Worm (Caenorhabditis elegans) whole organism, L4 larva: Measurements from ENCODE around the gene srh-20.

Experiments used
- D1046.2 ChIP-seq: fragments of 200-800 bp; sonication (Bioruptor generic); IDR thresholded peaks from 2 replicates; pipeline ENCODE4 v1.3.6; 2022; ENCODE audit warnings: missing genetic modification characterization, missing compliant biosample characterization
- F37D6.2 ChIP-seq: sonication (generic microtip); optimal IDR thresholded peaks from 2 replicates; lab custom pipeline; 2016; ENCODE audit warnings: mild to moderate bottlenecking, missing genetic modification characterization, missing compliant biosample characterization
- F49E8.2 ChIP-seq: sonication (generic microtip); optimal IDR thresholded peaks from 2 replicates; lab custom pipeline; 2016; ENCODE audit warnings: missing compliant biosample characterization, mild to moderate bottlenecking, missing genetic modification characterization, borderline replicate concordance
- T26A8.4 ChIP-seq: fragments of 200-800 bp; sonication (Bioruptor generic); IDR thresholded peaks from 2 replicates; pipeline ENCODE4 v1.3.6; 2022; ENCODE audit warnings: missing genetic modification characterization, missing compliant biosample characterization
- Y48G9A.11 ChIP-seq: fragments of 200-800 bp; sonication (Bioruptor generic); IDR thresholded peaks from 2 replicates; pipeline ENCODE4 v1.3.6; 2022; ENCODE audit warnings: missing genetic modification reagents, missing genetic modification characterization, missing compliant biosample characterization
- aha-1 ChIP-seq: fragments of 150-350 bp; peaks from one replicate; lab custom pipeline; 2014; ENCODE audit warnings: missing biosample characterization, missing genetic modification characterization
- ceh-20 ChIP-seq: fragments of 200-800 bp; sonication (Bioruptor generic); IDR thresholded peaks from 2 replicates; pipeline ENCODE4 v1.3.6; 2022; ENCODE audit warnings: missing genetic modification reagents, missing genetic modification characterization, missing compliant biosample characterization
- ceh-32 ChIP-seq: sonication (generic microtip); optimal IDR thresholded peaks from 2 replicates; lab custom pipeline; 2016; ENCODE audit warnings: mild to moderate bottlenecking, missing genetic modification characterization, missing compliant biosample characterization; ENCODE audit not compliant: poor library complexity
- ceh-62 ChIP-seq: sonication (generic microtip); optimal IDR thresholded peaks from 2 replicates; lab custom pipeline; 2017; ENCODE audit warnings: missing biosample characterization, missing genetic modification characterization
- ceh-82 ChIP-seq: sonication (generic microtip); optimal IDR thresholded peaks from 2 replicates; lab custom pipeline; 2017; ENCODE audit warnings: missing biosample characterization, missing genetic modification characterization
- daf-16 ChIP-seq, 3 experiments: sonication (generic microtip); optimal IDR thresholded peaks; 2 replicates each; lab custom pipeline; 2016 to 2017; ENCODE audit warnings: missing genetic modification characterization in 3 of 3, missing genetic modification reagents in 3 of 3, mild to moderate bottlenecking in 2 of 3, missing compliant biosample characterization in 2 of 3, missing biosample characterization in 1 of 3, moderate library complexity in 1 of 3
- daf-19 ChIP-seq: fragments of 200-800 bp; sonication (Bioruptor generic); conservative IDR thresholded peaks from 2 replicates; pipeline ENCODE4 v1.3.6; 2022; ENCODE audit warnings: missing genetic modification characterization, missing compliant biosample characterization
- dmd-6 ChIP-seq: fragments of 200-800 bp; sonication (Bioruptor generic); IDR thresholded peaks from 2 replicates; pipeline ENCODE4 v1.3.6; 2022; ENCODE audit warnings: missing genetic modification reagents, missing genetic modification characterization, missing compliant biosample characterization
- dmd-8 ChIP-seq: fragments of 200-800 bp; sonication (Bioruptor generic); IDR thresholded peaks from 2 replicates; pipeline ENCODE4 v1.3.6; 2022; ENCODE audit warnings: missing genetic modification characterization, missing compliant biosample characterization
- dve-1 ChIP-seq: sonication (generic microtip); optimal IDR thresholded peaks from 2 replicates; lab custom pipeline; 2017; ENCODE audit warnings: antibody characterized with exemption, mild to moderate bottlenecking, missing genetic modification characterization, missing compliant biosample characterization; ENCODE audit not compliant: insufficient read depth
- egl-43 ChIP-seq: fragments of 200-800 bp; sonication (Bioruptor generic); IDR thresholded peaks from 2 replicates; pipeline ENCODE4 v1.3.6; 2022; ENCODE audit warnings: missing genetic modification reagents, missing genetic modification characterization, missing compliant biosample characterization
- hlh-11 ChIP-seq: fragments of 200-800 bp; sonication (Bioruptor generic); optimal IDR thresholded peaks from 2 replicates; lab custom pipeline; 2018; ENCODE audit warnings: mild to moderate bottlenecking, missing genetic modification characterization, missing compliant biosample characterization
- hlh-30 ChIP-seq: sonication (generic microtip); optimal IDR thresholded peaks from 2 replicates; lab custom pipeline; 2017; ENCODE audit warnings: antibody characterized with exemption, mild to moderate bottlenecking, missing genetic modification characterization, missing compliant biosample characterization; ENCODE audit not compliant: insufficient read depth
- lim-7 ChIP-seq: fragments of 200-800 bp; sonication (Bioruptor generic); IDR thresholded peaks from 2 replicates; pipeline ENCODE4 v1.3.6; 2022; ENCODE audit warnings: missing genetic modification characterization, missing compliant biosample characterization
- lin-13 ChIP-seq: fragments of 150-350 bp; optimal IDR thresholded peaks from 2 replicates; lab custom pipeline; 2014; ENCODE audit warnings: missing biosample characterization, missing genetic modification reagents, missing genetic modification characterization
- lin-38 ChIP-seq: fragments of 200-800 bp; sonication (Bioruptor generic); IDR thresholded peaks from 2 replicates; pipeline ENCODE4 v1.3.6; 2022; ENCODE audit warnings: missing genetic modification reagents, missing genetic modification characterization, missing compliant biosample characterization
- madf-9 ChIP-seq: fragments of 200-800 bp; sonication (Bioruptor generic); conservative IDR thresholded peaks from 2 replicates; pipeline ENCODE4 v1.3.6; 2022; ENCODE audit warnings: missing genetic modification reagents, missing genetic modification characterization, missing compliant biosample characterization
- mep-1 ChIP-seq: fragments of 150-350 bp; sonication (generic microtip); optimal IDR thresholded peaks from 3 replicates; lab custom pipeline; 2014; ENCODE audit warnings: missing biosample characterization, missing genetic modification characterization
- nhr-102 ChIP-seq: sonication (generic microtip); optimal IDR thresholded peaks from 2 replicates; lab custom pipeline; 2016; ENCODE audit warnings: mild to moderate bottlenecking, missing genetic modification characterization, moderate library complexity, missing compliant biosample characterization
- nhr-111 ChIP-seq: fragments of 200-800 bp; sonication (Bioruptor generic); optimal IDR thresholded peaks from 2 replicates; lab custom pipeline; 2018; ENCODE audit warnings: mild to moderate bottlenecking, missing genetic modification characterization, missing compliant biosample characterization
- nhr-28 ChIP-seq: fragments of 150-350 bp; optimal IDR thresholded peaks from 2 replicates; lab custom pipeline; 2014; ENCODE audit warnings: missing biosample characterization, missing genetic modification characterization
- nhr-77 ChIP-seq: fragments of 150-350 bp; optimal IDR thresholded peaks from 2 replicates; lab custom pipeline; 2014; ENCODE audit warnings: missing biosample characterization, missing genetic modification characterization
- pqm-1 ChIP-seq: sonication (generic microtip); optimal IDR thresholded peaks from 2 replicates; lab custom pipeline; 2017; ENCODE audit warnings: missing biosample characterization, missing genetic modification characterization
- sdz-12 ChIP-seq: fragments of 200-800 bp; sonication (Bioruptor generic); optimal IDR thresholded peaks from 2 replicates; lab custom pipeline; 2018; ENCODE audit warnings: mild to moderate bottlenecking, missing genetic modification characterization, missing compliant biosample characterization
- set-16 ChIP-seq: fragments of 200-800 bp; sonication (Bioruptor generic); IDR thresholded peaks from 2 replicates; pipeline ENCODE4 v1.3.6; 2022; ENCODE audit warnings: missing genetic modification reagents, missing genetic modification characterization, missing compliant biosample characterization
- snpc-1.2 ChIP-seq: fragments of 200-800 bp; sonication (Bioruptor generic); IDR thresholded peaks from 2 replicates; pipeline ENCODE4 v1.3.6; 2022; ENCODE audit warnings: missing genetic modification reagents, missing genetic modification characterization, missing compliant biosample characterization
- spr-1 ChIP-seq: sonication (generic microtip); optimal IDR thresholded peaks from 2 replicates; lab custom pipeline; 2016; ENCODE audit warnings: mild to moderate bottlenecking, missing genetic modification characterization, missing compliant biosample characterization
- unc-130 ChIP-seq: sonication (generic microtip); optimal IDR thresholded peaks from 2 replicates; lab custom pipeline; 2016; ENCODE audit warnings: missing genetic modification reagents, missing genetic modification characterization, missing compliant biosample characterization
- vab-7 ChIP-seq: fragments of 200-800 bp; sonication (Bioruptor generic); IDR thresholded peaks from 2 replicates; pipeline ENCODE4 v1.3.6; 2022; ENCODE audit warnings: missing genetic modification reagents, missing genetic modification characterization, missing compliant biosample characterization
- zip-2 ChIP-seq: fragments of 150-350 bp; optimal IDR thresholded peaks from 2 replicates; lab custom pipeline; 2014; ENCODE audit warnings: missing biosample characterization, missing genetic modification characterization
- ztf-7 ChIP-seq: fragments of 150-350 bp; optimal IDR thresholded peaks from 2 replicates; lab custom pipeline; 2014; ENCODE audit warnings: missing biosample characterization, missing genetic modification characterization

srh-20 gene

DNA sequence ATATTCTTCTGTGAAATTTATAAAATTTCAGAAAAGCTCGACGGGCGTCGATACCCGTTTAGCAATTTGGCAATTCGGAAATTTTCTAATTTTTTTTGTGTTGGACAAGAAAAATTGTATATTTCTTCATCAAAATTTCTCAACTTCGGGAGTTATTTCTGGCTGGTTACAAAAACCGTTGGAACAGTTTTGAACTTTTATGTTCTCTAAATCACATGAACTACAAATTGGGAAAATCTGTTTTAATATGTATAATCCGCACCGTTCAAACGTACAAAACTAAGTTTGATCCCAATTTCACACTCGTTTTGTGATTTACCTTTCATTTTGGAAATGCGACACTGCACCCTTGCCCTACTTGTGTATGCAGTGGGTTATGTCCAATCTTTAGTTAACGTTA is 39.3 kb upstream of the srh-20 start, which contains the start of gene T19H12.3:
Gene T19H12.3 (plus strand): TSS at position 301 of the 400 bp plus-strand sequence.
- no peak for TF ChIP-seq Y48G9A.11 (GFP tag; lab: Robert Waterston, UW)
- TF ChIP-seq egl-43 (GFP tag; lab: Robert Waterston, UW), result no peak
- no peak for TF ChIP-seq ceh-82 (tag; lab: Kevin White, UChicago)
- TF ChIP-seq nhr-77 (tag; lab: Kevin White, UChicago), result no peak
- no peak for TF ChIP-seq zip-2 (tag; lab: Kevin White, UChicago)
- TF ChIP-seq pqm-1 (tag; lab: Kevin White, UChicago), result no peak
- TF ChIP-seq ceh-32 (tag; lab: Kevin White, UChicago), result no peak
- no peak for TF ChIP-seq daf-19 (GFP tag; lab: Robert Waterston, UW)

ce11 chrV:4889477-4889876 is 35.2 kb upstream of the srh-20 start, which contains the start of gene ugt-12:
ugt-12 (minus strand) TSS chrV:4889629.
- TF ChIP-seq nhr-28 (tag; lab: Kevin White, UChicago), result peak; percentile 93
- TF ChIP-seq nhr-102 (tag; lab: Kevin White, UChicago), result peak; percentile 28
- no peak for TF ChIP-seq daf-19 (GFP tag; lab: Robert Waterston, UW)
- TF ChIP-seq dmd-6 (GFP tag; lab: Robert Waterston, UW), result peak; percentile 60
- TF ChIP-seq dmd-8 (GFP tag; lab: Robert Waterston, UW), result no peak
- no peak for TF ChIP-seq D1046.2 (GFP tag; lab: Robert Waterston, UW)
- no peak for TF ChIP-seq madf-9 (GFP tag; lab: Robert Waterston, UW)
- no peak for TF ChIP-seq ceh-62 (tag; lab: Kevin White, UChicago)
- TF ChIP-seq dve-1, result peak; percentile 35
- peak; percentile 57 for TF ChIP-seq ztf-7
- peak; percentile 37 for TF ChIP-seq hlh-11 (tag; lab: Kevin White, UChicago)
- peak; percentile 18 for TF ChIP-seq mep-1 (tag; lab: Kevin White, UChicago)
- TF ChIP-seq hlh-30 (tag; lab: Kevin White, UChicago), result peak; percentile 18
- peak; percentile 58 for TF ChIP-seq nhr-77 (tag; lab: Kevin White, UChicago)
- TF ChIP-seq T26A8.4 (GFP tag; lab: Robert Waterston, UW), result no peak
- TF ChIP-seq pqm-1 (tag; lab: Kevin White, UChicago), result peak; percentile 71
- TF ChIP-seq daf-16 (GFP tag; optimal IDR thresholded peaks at IDR 0.05; lab: Kevin White, UChicago), result no peak
- peak; percentile 54 for TF ChIP-seq daf-16 (tag; optimal IDR thresholded peaks at IDR 0.05; lab: Kevin White, UChicago)

DNA sequence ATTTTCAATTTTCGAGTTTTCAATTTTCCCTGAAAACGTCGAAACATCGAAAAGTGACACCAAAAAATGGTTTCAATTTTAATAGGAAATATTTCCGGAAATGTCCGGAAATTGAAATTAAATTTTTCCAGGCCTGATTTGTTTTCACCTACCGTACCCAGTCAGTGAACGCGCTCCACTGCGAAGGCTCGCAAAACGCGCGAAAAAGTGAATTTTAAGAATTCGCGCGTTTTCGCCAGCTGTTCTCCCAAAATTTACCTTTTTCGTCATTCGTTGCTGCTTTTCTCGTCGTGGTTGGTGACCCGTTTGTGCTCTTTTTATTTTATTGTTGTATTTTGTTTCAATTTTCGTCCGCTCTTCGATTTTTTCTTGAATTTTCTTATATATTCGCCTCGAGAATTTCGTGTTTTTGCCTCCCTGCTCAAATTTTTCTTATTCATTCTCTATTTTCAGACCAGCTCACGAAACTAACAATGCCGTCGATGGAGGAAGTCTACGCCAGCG is 34.7 kb upstream of the srh-20 start, which contains the start of gene T19H12.2:
Gene T19H12.2 (plus strand): TSS at position 454 of the 504 bp plus-strand sequence.
- TF ChIP-seq lin-13 (GFP tag; lab: Kevin White, UChicago) (peak; percentile 32), ceh-62 (tag; lab: Kevin White, UChicago) (no peak), dve-1 (no peak), nhr-77 (tag; lab: Kevin White, UChicago) (no peak), vab-7 (GFP tag; lab: Robert Waterston, UW) (peak; percentile 18; the same call in 1 of the 2 replicates), snpc-1.2 (peak; percentile 78), F49E8.2 (tag; lab: Kevin White, UChicago) (peak; percentile 85), aha-1 (tag; lab: Kevin White, UChicago) (no peak), lin-38 (GFP tag; lab: Robert Waterston, UW) (peak; percentile 98), unc-130 (GFP tag; lab: Kevin White, UChicago) (peak; percentile 91), F37D6.2 (tag; lab: Kevin White, UChicago) (no peak), nhr-111 (GFP tag; lab: Kevin White, UChicago) (no peak), spr-1 (tag; lab: Kevin White, UChicago) (no peak), Y48G9A.11 (GFP tag; lab: Robert Waterston, UW) (peak; percentile 87)

DNA sequence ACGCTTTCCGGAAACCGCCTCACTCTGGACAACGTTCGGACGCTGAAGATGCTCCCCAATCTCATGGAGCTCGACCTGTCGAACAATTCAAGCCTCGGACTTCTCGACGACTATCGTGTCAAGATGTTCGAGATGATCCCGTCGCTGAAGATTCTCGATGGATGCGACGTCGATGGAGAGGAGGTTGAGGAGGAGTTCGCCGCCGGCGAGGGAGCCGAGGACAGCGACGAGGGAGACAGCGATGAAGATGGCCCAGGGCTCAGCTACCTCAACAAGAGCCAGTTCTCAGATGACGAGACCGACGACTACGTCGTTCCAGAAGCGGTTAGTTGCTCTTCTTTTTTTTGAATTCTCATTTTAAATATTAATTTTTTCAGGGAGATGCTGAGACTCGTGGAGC is 33.9 kb upstream of the srh-20 start:
- TF ChIP-seq ceh-20 (no peak), set-16 (peak; percentile 86), sdz-12 (GFP tag; lab: Kevin White, UChicago) (no peak), lin-38 (GFP tag; lab: Robert Waterston, UW) (no peak), lim-7 (no peak)
- TF ChIP-seq, all 104 proteins: peak for 1
